Worm (Caenorhabditis elegans) whole organism, L4 larva: ENCODE measurements around the gene R08A2.1.

Source experiments
- F37D6.2 ChIP-seq: sonication (generic microtip); optimal IDR thresholded peaks from 2 replicates; lab custom pipeline; 2016; ENCODE audit warnings: mild to moderate bottlenecking, missing genetic modification characterization, missing compliant biosample characterization
- F49E8.2 ChIP-seq: sonication (generic microtip); optimal IDR thresholded peaks from 2 replicates; lab custom pipeline; 2016; ENCODE audit warnings: missing compliant biosample characterization, mild to moderate bottlenecking, missing genetic modification characterization, borderline replicate concordance
- T26A8.4 ChIP-seq: fragments of 200-800 bp; sonication (Bioruptor generic); IDR thresholded peaks from 2 replicates; pipeline ENCODE4 v1.3.6; 2022; ENCODE audit warnings: missing genetic modification characterization, missing compliant biosample characterization
- Y105C5A.15 ChIP-seq: fragments of 200-800 bp; sonication (Bioruptor generic); IDR thresholded peaks from 2 replicates; pipeline ENCODE4 v1.3.6; 2022; ENCODE audit warnings: missing genetic modification characterization, missing compliant biosample characterization
- Y48G9A.11 ChIP-seq: fragments of 200-800 bp; sonication (Bioruptor generic); IDR thresholded peaks from 2 replicates; pipeline ENCODE4 v1.3.6; 2022; ENCODE audit warnings: missing genetic modification reagents, missing genetic modification characterization, missing compliant biosample characterization
- ZK546.5 ChIP-seq, 2 experiments: sonication (generic microtip); optimal IDR thresholded peaks; 2 replicates each; lab custom pipeline; 2017; ENCODE audit warnings: missing biosample characterization in 2 of 2, missing genetic modification characterization in 2 of 2
- aha-1 ChIP-seq: fragments of 150-350 bp; peaks from one replicate; lab custom pipeline; 2014; ENCODE audit warnings: missing biosample characterization, missing genetic modification characterization
- ama-1 ChIP-seq: fragments of 150-350 bp; optimal IDR thresholded peaks from 2 replicates; lab custom pipeline; 2014; ENCODE audit warnings: inconsistent platforms, mixed read lengths
- ceh-20 ChIP-seq: fragments of 200-800 bp; sonication (Bioruptor generic); IDR thresholded peaks from 2 replicates; pipeline ENCODE4 v1.3.6; 2022; ENCODE audit warnings: missing genetic modification reagents, missing genetic modification characterization, missing compliant biosample characterization
- ceh-28 ChIP-seq: fragments of 150-350 bp; optimal IDR thresholded peaks from 2 replicates; lab custom pipeline; 2014; ENCODE audit warnings: missing biosample characterization, missing genetic modification reagents, missing genetic modification characterization
- daf-8 ChIP-seq: fragments of 200-800 bp; sonication (Bioruptor generic); IDR thresholded peaks from 2 replicates; pipeline ENCODE4 v1.3.6; 2022; ENCODE audit warnings: missing genetic modification characterization, missing compliant biosample characterization
- dmd-8 ChIP-seq: fragments of 200-800 bp; sonication (Bioruptor generic); IDR thresholded peaks from 2 replicates; pipeline ENCODE4 v1.3.6; 2022; ENCODE audit warnings: missing genetic modification characterization, missing compliant biosample characterization
- dpl-1 ChIP-seq: fragments of 150-350 bp; optimal IDR thresholded peaks from 2 replicates; lab custom pipeline; 2014; ENCODE audit warnings: missing biosample characterization, missing genetic modification reagents, missing genetic modification characterization
- hif-1 ChIP-seq, 2 experiments: sonication (generic microtip); optimal IDR thresholded peaks; 2 replicates each; lab custom pipeline; 2016 to 2017; ENCODE audit warnings: missing compliant biosample characterization in 2 of 2, missing genetic modification characterization in 2 of 2, missing genetic modification reagents in 2 of 2, missing genotype in 2 of 2, mild to moderate bottlenecking in 1 of 2
- lim-7 ChIP-seq: fragments of 200-800 bp; sonication (Bioruptor generic); IDR thresholded peaks from 2 replicates; pipeline ENCODE4 v1.3.6; 2022; ENCODE audit warnings: missing genetic modification characterization, missing compliant biosample characterization
- lin-38 ChIP-seq: fragments of 200-800 bp; sonication (Bioruptor generic); IDR thresholded peaks from 2 replicates; pipeline ENCODE4 v1.3.6; 2022; ENCODE audit warnings: missing genetic modification reagents, missing genetic modification characterization, missing compliant biosample characterization
- lir-3 ChIP-seq: sonication (generic microtip); optimal IDR thresholded peaks from 2 replicates; lab custom pipeline; 2016; ENCODE audit warnings: mild to moderate bottlenecking, missing genetic modification characterization, missing compliant biosample characterization
- lsy-2 ChIP-seq, 2 experiments: fragments of 150-350 bp in 1 of 2; sonication (generic microtip) in 1 of 2; optimal IDR thresholded peaks; 2 replicates each; lab custom pipeline; 2014 to 2017; ENCODE audit warnings: missing biosample characterization in 2 of 2, missing genetic modification characterization in 2 of 2
- madf-5 ChIP-seq, 2 experiments: fragments of 200-800 bp; sonication (Bioruptor generic); IDR thresholded peaks; 2 replicates each; pipeline ENCODE4 v1.3.6; 2022; ENCODE audit warnings: missing compliant biosample characterization in 2 of 2, missing genetic modification characterization in 2 of 2
- madf-9 ChIP-seq: fragments of 200-800 bp; sonication (Bioruptor generic); conservative IDR thresholded peaks from 2 replicates; pipeline ENCODE4 v1.3.6; 2022; ENCODE audit warnings: missing genetic modification reagents, missing genetic modification characterization, missing compliant biosample characterization
- mdt-29 ChIP-seq: fragments of 200-800 bp; sonication (Bioruptor generic); IDR thresholded peaks from 2 replicates; pipeline ENCODE4 v1.3.6; 2022; ENCODE audit warnings: missing genetic modification reagents, missing genetic modification characterization, missing compliant biosample characterization
- mep-1 ChIP-seq: fragments of 150-350 bp; sonication (generic microtip); optimal IDR thresholded peaks from 3 replicates; lab custom pipeline; 2014; ENCODE audit warnings: missing biosample characterization, missing genetic modification characterization
- mxl-3 ChIP-seq: fragments of 200-800 bp; sonication (Bioruptor generic); optimal IDR thresholded peaks from 2 replicates; lab custom pipeline; 2018; ENCODE audit warnings: mild to moderate bottlenecking, missing genetic modification characterization, missing compliant biosample characterization
- nhr-25 ChIP-seq: sonication (generic microtip); optimal IDR thresholded peaks from 2 replicates; lab custom pipeline; 2017; ENCODE audit warnings: missing genetic modification characterization, mild to moderate bottlenecking, missing compliant biosample characterization, antibody characterized with exemption, moderate library complexity, borderline replicate concordance; ENCODE audit not compliant: insufficient read depth
- nhr-28 ChIP-seq: fragments of 150-350 bp; optimal IDR thresholded peaks from 2 replicates; lab custom pipeline; 2014; ENCODE audit warnings: missing biosample characterization, missing genetic modification characterization
- nhr-42 ChIP-seq: fragments of 200-800 bp; sonication (Bioruptor generic); IDR thresholded peaks from 2 replicates; pipeline ENCODE4 v1.3.6; 2022; ENCODE audit warnings: missing genetic modification characterization, missing compliant biosample characterization
- nhr-48 ChIP-seq: sonication (generic microtip); optimal IDR thresholded peaks from 2 replicates; lab custom pipeline; 2016; ENCODE audit warnings: mild to moderate bottlenecking, missing genetic modification characterization, missing compliant biosample characterization
- nhr-76 ChIP-seq: fragments of 150-350 bp; optimal IDR thresholded peaks from 2 replicates; lab custom pipeline; 2014; ENCODE audit warnings: missing biosample characterization, missing genetic modification characterization
- nhr-77 ChIP-seq: fragments of 150-350 bp; optimal IDR thresholded peaks from 2 replicates; lab custom pipeline; 2014; ENCODE audit warnings: missing biosample characterization, missing genetic modification characterization
- pha-4 ChIP-seq, 2 experiments: fragments of 150-350 bp in 1 of 2; fragments of 200-800 bp in 1 of 2; sonication (Bioruptor generic) in 1 of 2; IDR thresholded peaks in 1 of 2; optimal IDR thresholded peaks in 1 of 2; 2 replicates each; pipeline versions ENCODE4 v1.3.6 to Lab custom; 2014 to 2022; ENCODE audit warnings: missing genetic modification characterization in 2 of 2, missing genetic modification reagents in 2 of 2, missing biosample characterization in 1 of 2, missing compliant biosample characterization in 1 of 2
- pqm-1 ChIP-seq: sonication (generic microtip); optimal IDR thresholded peaks from 2 replicates; lab custom pipeline; 2017; ENCODE audit warnings: missing biosample characterization, missing genetic modification characterization
- unc-62 ChIP-seq, 3 experiments: fragments of 150-350 bp in 1 of 3; sonication (generic microtip); optimal IDR thresholded peaks in 2 of 3; peaks in 1 of 3; 1 replicate in 1 of 3; 2 replicates in 2 of 3; lab custom pipeline; 2014 to 2017; ENCODE audit warnings: missing biosample characterization in 3 of 3, missing genetic modification characterization in 3 of 3, missing genetic modification reagents in 3 of 3, missing genotype in 1 of 3
- zag-1 ChIP-seq: fragments of 150-350 bp; optimal IDR thresholded peaks from 2 replicates; lab custom pipeline; 2014; ENCODE audit warnings: missing biosample characterization, missing genetic modification characterization
- zip-2 ChIP-seq: fragments of 150-350 bp; optimal IDR thresholded peaks from 2 replicates; lab custom pipeline; 2014; ENCODE audit warnings: missing biosample characterization, missing genetic modification characterization
- ztf-11 ChIP-seq: fragments of 150-350 bp; optimal IDR thresholded peaks from 2 replicates; lab custom pipeline; 2014; ENCODE audit warnings: missing biosample characterization, missing genetic modification characterization
- ztf-7 ChIP-seq: fragments of 150-350 bp; optimal IDR thresholded peaks from 2 replicates; lab custom pipeline; 2014; ENCODE audit warnings: missing biosample characterization, missing genetic modification characterization

The R08A2.1 gene

ce11 chrV:14685435-14686058 is 33.8 kb downstream of the R08A2.1 start, which contains the start of gene C47E8.4 (continued):
- TF ChIP-seq lin-38 (GFP tag; lab: Robert Waterston, UW) (peak; percentile 99), madf-9 (GFP tag; lab: Robert Waterston, UW) (peak; percentile 89), unc-62 (GFP tag; optimal IDR thresholded peaks at IDR 0.05 in 1 of 2; lab: Kevin White, UChicago) (peak; percentile 56 to 99), unc-62 (tag; optimal IDR thresholded peaks at IDR 0.05; lab: Kevin White, UChicago) (no peak), F37D6.2 (peak; percentile 96), F49E8.2 (tag; lab: Kevin White, UChicago) (peak; percentile 95)

- TF ChIP-seq unc-62 (GFP tag; optimal IDR thresholded peaks at IDR 0.05 in 1 of 2; lab: Kevin White, UChicago) (no peak), unc-62 (tag; optimal IDR thresholded peaks at IDR 0.05; lab: Kevin White, UChicago) (no peak), ama-1 (peak; percentile 54), lim-7 (GFP tag; lab: Robert Waterston, UW) (0 out of 2 replicates have a peak, but pooled peaks have one; percentile 22), mdt-29 (0 out of 2 replicates have a peak, but pooled peaks have one; percentile 9)
- TF ChIP-seq, all 104 proteins: peak for 3
Measured at ce11 chrV:14684359-14685312, 34.8 kb downstream of the R08A2.1 start, which contains the start of gene hsp-90. Gene hsp-90, plus strand, starts transcription at chrV:14684918.

DNA sequence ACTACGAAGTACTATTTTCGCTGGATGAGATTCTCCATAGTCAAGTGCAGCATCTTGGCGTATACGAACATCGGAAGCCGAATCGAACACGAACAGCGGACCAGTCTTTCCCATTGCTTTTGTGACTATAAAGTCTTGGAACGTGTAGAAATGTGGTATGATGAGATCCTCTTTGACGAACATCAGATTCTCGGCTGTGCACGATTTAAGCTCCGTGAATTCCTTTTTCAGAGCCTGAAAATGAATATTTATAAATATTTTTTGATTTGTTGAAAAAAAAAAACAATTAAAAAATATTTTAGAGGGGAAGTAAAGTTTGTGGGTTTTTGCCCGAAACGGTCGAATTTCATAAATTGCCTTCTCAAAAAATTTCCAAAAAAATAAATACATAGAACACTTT is 35.5 kb downstream of the R08A2.1 start:
- no peak for TF ChIP-seq daf-8 (GFP tag; lab: Robert Waterston, UW)

DNA sequence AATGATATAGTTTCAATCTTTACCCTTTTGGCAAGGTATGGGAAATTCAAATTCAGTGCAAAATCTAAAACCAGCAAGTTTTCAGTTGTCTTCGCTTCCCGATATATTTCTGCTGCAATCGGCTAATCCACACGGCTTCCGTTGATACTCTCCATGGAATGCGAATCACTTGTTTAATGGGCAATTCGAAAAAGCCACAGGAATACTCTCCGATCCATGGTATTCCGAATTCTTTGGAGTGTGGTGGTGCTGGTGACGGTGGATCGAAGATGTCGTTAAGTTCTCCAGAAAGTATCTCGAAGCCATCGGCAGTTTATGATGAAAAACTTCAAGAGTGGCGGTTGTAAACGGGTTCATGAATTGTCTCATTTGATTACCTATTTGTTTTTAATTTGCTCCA is 36.1 kb downstream of the R08A2.1 start:
- TF ChIP-seq nhr-28, result no peak
- TF ChIP-seq dpl-1, result no peak
- 0 out of 2 replicates have a peak, but pooled peaks have one; percentile 13 for TF ChIP-seq Y105C5A.15 (GFP tag; lab: Robert Waterston, UW)
- no peak for TF ChIP-seq mxl-3 (GFP tag; lab: Kevin White, UChicago)
- TF ChIP-seq ZK546.5 (tag; optimal IDR thresholded peaks at IDR 0.05; lab: Kevin White, UChicago), result no peak
- no peak for TF ChIP-seq pqm-1 (tag; lab: Kevin White, UChicago)
- no peak for TF ChIP-seq ceh-20 (GFP tag; lab: Robert Waterston, UW)
- TF ChIP-seq F49E8.2 (tag; lab: Kevin White, UChicago), result no peak
- TF ChIP-seq dmd-8, result no peak
- no peak for TF ChIP-seq madf-9 (GFP tag; lab: Robert Waterston, UW)
- TF ChIP-seq Y48G9A.11, result 0 out of 2 replicates have a peak, but pooled peaks have one; percentile 29
- TF ChIP-seq madf-5 (GFP tag; IDR thresholded peaks at IDR 0.05; lab: Robert Waterston, UW), result no peak
- no peak for TF ChIP-seq aha-1
- no peak for TF ChIP-seq lsy-2 (tag; optimal IDR thresholded peaks at IDR 0.05; lab: Kevin White, UChicago)
- TF ChIP-seq T26A8.4, result no peak

DNA sequence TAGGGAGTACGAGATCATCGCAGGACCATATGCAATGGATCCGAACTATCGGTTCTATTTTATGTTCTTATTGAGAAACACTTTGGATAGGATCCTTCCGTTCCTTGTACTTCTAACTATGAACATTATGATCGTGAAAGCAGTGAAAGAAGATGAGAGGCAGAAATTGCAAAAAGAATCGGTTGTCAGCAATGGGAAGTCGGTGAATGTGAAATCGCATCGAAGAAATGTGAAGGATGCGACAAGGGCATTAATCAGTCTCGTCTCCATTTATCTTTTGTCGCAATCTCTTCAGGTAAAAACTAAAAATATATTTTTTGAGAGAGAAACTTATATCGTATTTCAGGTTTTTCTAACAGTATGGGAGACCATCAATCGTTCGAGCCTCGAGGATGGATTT is 36.5 kb downstream of the R08A2.1 start:
- TF ChIP-seq lsy-2 (tag; optimal IDR thresholded peaks at IDR 0.05; lab: Kevin White, UChicago), result peak in 1 of 2 experiments; percentile 5
- TF ChIP-seq lir-3 (tag; lab: Kevin White, UChicago), result no peak
- TF ChIP-seq madf-5 (GFP tag; IDR thresholded peaks at IDR 0.05; lab: Robert Waterston, UW), result no peak
- TF ChIP-seq zip-2 (tag; lab: Kevin White, UChicago), result no peak
- TF ChIP-seq pha-4 (GFP tag; IDR thresholded peaks at IDR 0.05; lab: Robert Waterston, UW), result no peak
- no peak for TF ChIP-seq pha-4 (tag; optimal IDR thresholded peaks at IDR 0.05; lab: Kevin White, UChicago)
- TF ChIP-seq hif-1 (tag; optimal IDR thresholded peaks at IDR 0.05; lab: Kevin White, UChicago), result no peak
- TF ChIP-seq nhr-77 (tag; lab: Kevin White, UChicago), result no peak
- no peak for TF ChIP-seq nhr-48 (tag; lab: Kevin White, UChicago)
- no peak for TF ChIP-seq mep-1 (tag; lab: Kevin White, UChicago)
- TF ChIP-seq aha-1, result peak; percentile 15
- peak; percentile 8 for TF ChIP-seq nhr-25 (tag; lab: Kevin White, UChicago)
- no peak for TF ChIP-seq nhr-42 (GFP tag; lab: Robert Waterston, UW)
- TF ChIP-seq zag-1 (tag; lab: Kevin White, UChicago), result no peak
- TF ChIP-seq nhr-76 (tag; lab: Kevin White, UChicago), result no peak
- TF ChIP-seq unc-62 (GFP tag; optimal IDR thresholded peaks at IDR 0.05 in 1 of 2; lab: Kevin White, UChicago), result peak in 1 of 2 experiments; percentile 55
- TF ChIP-seq unc-62 (tag; optimal IDR thresholded peaks at IDR 0.05; lab: Kevin White, UChicago), result no peak
- no peak for TF ChIP-seq ceh-28 (tag; lab: Kevin White, UChicago)
- no peak for TF ChIP-seq ztf-11 (tag; lab: Kevin White, UChicago)
- no peak for TF ChIP-seq ztf-7
